Fruit fly (Drosophila melanogaster) Kc167 (cell line): ENCODE results near the gene CG8944.

Experiments
- h ChIP-seq: fragments of >200 bp; optimal IDR thresholded peaks from 3 replicates; lab custom pipeline; 2018; ENCODE audit warnings: missing external identifiers
- insv ChIP-seq: fragments of >200 bp; optimal IDR thresholded peaks from 3 replicates; lab custom pipeline; 2018; ENCODE audit warnings: missing external identifiers
- psq ChIP-seq: fragments of >200 bp; optimal IDR thresholded peaks from 2 replicates; lab custom pipeline; 2017; ENCODE audit warnings: missing external identifiers
- ttk ChIP-seq: sonication (Bioruptor generic); optimal IDR thresholded peaks from 2 replicates; lab custom pipeline; 2017; ENCODE audit warnings: missing external identifiers

DNA sequence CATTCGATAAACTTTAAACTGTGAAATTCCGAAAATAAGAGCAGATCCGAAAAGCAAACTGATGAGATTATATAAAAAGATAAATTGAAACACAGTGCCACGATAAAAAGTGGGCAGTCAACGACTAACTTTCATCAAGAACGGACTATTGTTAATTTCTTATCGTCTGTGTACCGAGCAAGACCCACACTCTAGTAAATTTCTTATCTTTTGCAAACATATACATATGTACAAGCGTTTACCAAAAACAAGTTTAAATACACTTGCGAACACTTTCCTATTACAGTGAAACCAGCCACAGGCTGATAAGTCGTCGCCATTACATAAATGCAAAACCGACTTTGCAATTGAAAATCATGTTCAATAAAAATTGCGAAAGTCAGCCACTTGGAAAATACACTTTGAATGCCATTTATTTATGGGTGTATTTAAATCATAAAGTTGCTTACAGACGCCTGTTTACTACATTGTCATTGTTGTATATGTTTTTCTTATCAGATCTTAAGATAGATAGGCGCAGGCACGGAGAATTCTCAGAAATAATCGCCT, 12.7 kb upstream of the CG8944 start:
- TF ChIP-seq h (lab: Kevin White, UChicago) (no peak), ttk (lab: Kevin White, UChicago) (no peak), psq (no peak), insv (lab: Kevin White, UChicago) (no peak)
